Worm (Caenorhabditis elegans) whole organism, young adult: Measurements from ENCODE around the gene E02H1.5.

Experiments
- B0019.2 ChIP-seq: fragments of 200-800 bp; sonication (Bioruptor generic); conservative IDR thresholded peaks from 2 replicates; pipeline ENCODE4 v1.3.6; 2022; ENCODE audit warnings: missing genetic modification reagents, missing genetic modification characterization, missing compliant biosample characterization
- B0261.1 ChIP-seq: sonication (generic microtip); optimal IDR thresholded peaks from 2 replicates; lab custom pipeline; 2016; ENCODE audit warnings: mild to moderate bottlenecking, missing genetic modification characterization, moderate library complexity, missing compliant biosample characterization
- F23B12.7 ChIP-seq: sonication (generic microtip); optimal IDR thresholded peaks from 2 replicates; lab custom pipeline; 2017; ENCODE audit warnings: missing genetic modification characterization, mild to moderate bottlenecking, missing compliant biosample characterization, antibody characterized with exemption, moderate library complexity; ENCODE audit not compliant: insufficient read depth
- F37B4.10 ChIP-seq: fragments of 200-800 bp; sonication (Bioruptor generic); IDR thresholded peaks from 2 replicates; pipeline ENCODE4 v1.3.6; 2022; ENCODE audit warnings: missing genetic modification characterization, missing compliant biosample characterization
- F49E8.2 ChIP-seq: sonication (generic microtip); optimal IDR thresholded peaks from 3 replicates; lab custom pipeline; 2017; ENCODE audit warnings: missing genetic modification characterization, mild to moderate bottlenecking, missing compliant biosample characterization, antibody characterized with exemption, moderate library complexity; ENCODE audit not compliant: insufficient read depth
- akir-1 ChIP-seq: fragments of 200-800 bp; sonication (Bioruptor generic); optimal IDR thresholded peaks from 2 replicates; lab custom pipeline; 2018; ENCODE audit warnings: mild to moderate bottlenecking, missing genetic modification characterization, moderate library complexity, missing compliant biosample characterization
- atf-7 ChIP-seq: sonication (generic microtip); optimal IDR thresholded peaks from 2 replicates; lab custom pipeline; 2017; ENCODE audit warnings: mild to moderate bottlenecking, missing genetic modification characterization, missing compliant biosample characterization
- bed-2 ChIP-seq: fragments of 200-800 bp; sonication (Bioruptor generic); IDR thresholded peaks from 2 replicates; pipeline ENCODE4 v1.3.6; 2022; ENCODE audit warnings: missing genetic modification reagents, missing genetic modification characterization, missing compliant biosample characterization
- cebp-2 ChIP-seq: fragments of 200-800 bp; sonication (Bioruptor generic); IDR thresholded peaks from 2 replicates; pipeline ENCODE4 v1.3.6; 2022; ENCODE audit warnings: missing genetic modification characterization, missing compliant biosample characterization
- ceh-100 ChIP-seq: fragments of 200-800 bp; sonication (Bioruptor generic); IDR thresholded peaks from 2 replicates; pipeline ENCODE4 v1.3.6; 2022; ENCODE audit warnings: missing genetic modification reagents, missing genetic modification characterization, missing compliant biosample characterization
- ceh-27 ChIP-seq: fragments of 200-800 bp; sonication (Bioruptor generic); optimal IDR thresholded peaks from 2 replicates; lab custom pipeline; 2018; ENCODE audit warnings: mild to moderate bottlenecking, missing genetic modification characterization, moderate library complexity, missing compliant biosample characterization
- ceh-79 ChIP-seq: sonication (generic microtip); optimal IDR thresholded peaks from 2 replicates; lab custom pipeline; 2017; ENCODE audit warnings: mild to moderate bottlenecking, missing genetic modification characterization, missing compliant biosample characterization
- chd-7 ChIP-seq: sonication (generic microtip); optimal IDR thresholded peaks from 2 replicates; lab custom pipeline; 2016; ENCODE audit warnings: mild to moderate bottlenecking, missing genetic modification characterization, moderate library complexity, missing compliant biosample characterization
- dox-1 ChIP-seq: fragments of 200-800 bp; sonication (Bioruptor generic); IDR thresholded peaks from 2 replicates; pipeline ENCODE4 v1.3.6; 2022; ENCODE audit warnings: missing genetic modification reagents, missing genetic modification characterization, missing compliant biosample characterization
- efl-1 ChIP-seq: fragments of 150-350 bp; optimal IDR thresholded peaks from 2 replicates; lab custom pipeline; 2014; ENCODE audit warnings: missing biosample characterization, missing genetic modification reagents, missing genetic modification characterization
- hlh-12 ChIP-seq: sonication (generic microtip); optimal IDR thresholded peaks from 2 replicates; lab custom pipeline; 2016; ENCODE audit warnings: missing genetic modification characterization, missing compliant biosample characterization
- hlh-26 ChIP-seq: fragments of 200-800 bp; sonication (Bioruptor generic); conservative IDR thresholded peaks from 2 replicates; pipeline ENCODE4 v1.3.6; 2022; ENCODE audit warnings: missing genetic modification reagents, missing genetic modification characterization, missing compliant biosample characterization
- hmg-1.2 ChIP-seq: fragments of 200-800 bp; sonication (Bioruptor generic); IDR thresholded peaks from 2 replicates; pipeline ENCODE4 v1.3.6; 2022; ENCODE audit warnings: missing genetic modification reagents, missing genetic modification characterization, missing compliant biosample characterization
- lag-1 ChIP-seq: fragments of 200-800 bp; sonication (Bioruptor generic); IDR thresholded peaks from 2 replicates; pipeline ENCODE4 v1.3.6; 2022; ENCODE audit warnings: missing genetic modification reagents, missing genetic modification characterization, missing compliant biosample characterization
- let-526 ChIP-seq: fragments of 200-800 bp; sonication (Bioruptor generic); IDR thresholded peaks from 2 replicates; pipeline ENCODE4 v1.3.6; 2022; ENCODE audit warnings: missing genetic modification reagents, missing genetic modification characterization, missing compliant biosample characterization
- let-607 ChIP-seq, 2 experiments: fragments of 200-800 bp in 1 of 2; sonication (Bioruptor generic) in 1 of 2; sonication (generic microtip) in 1 of 2; optimal IDR thresholded peaks; 2 replicates each; lab custom pipeline; 2016 to 2018; ENCODE audit warnings: mild to moderate bottlenecking in 2 of 2, missing compliant biosample characterization in 2 of 2, missing genetic modification characterization in 2 of 2, moderate library complexity in 2 of 2, missing genotype in 1 of 2
- lin-35 ChIP-seq, 3 experiments: fragments of 150-350 bp in 2 of 3; sonication (generic microtip) in 1 of 3; optimal IDR thresholded peaks; 2 replicates each; lab custom pipeline; 2014 to 2018; ENCODE audit warnings: missing biosample characterization in 3 of 3, missing genetic modification characterization in 3 of 3, missing genetic modification reagents in 3 of 3
- lin-40 ChIP-seq: sonication (generic microtip); optimal IDR thresholded peaks from 2 replicates; lab custom pipeline; 2016; ENCODE audit warnings: missing genetic modification characterization, mild to moderate bottlenecking, missing compliant biosample characterization, missing genotype, missing genetic modification reagents
- lsl-1 ChIP-seq: fragments of 200-800 bp; sonication (Bioruptor generic); optimal IDR thresholded peaks from 2 replicates; lab custom pipeline; 2018; ENCODE audit warnings: mild to moderate bottlenecking, missing genetic modification characterization, moderate library complexity, missing compliant biosample characterization
- madf-10 ChIP-seq: sonication (generic microtip); optimal IDR thresholded peaks from 2 replicates; lab custom pipeline; 2016; ENCODE audit warnings: mild to moderate bottlenecking, missing genetic modification characterization, missing compliant biosample characterization
- madf-3 ChIP-seq: fragments of 200-800 bp; sonication (Bioruptor generic); IDR thresholded peaks from 2 replicates; pipeline ENCODE4 v1.3.6; 2022; ENCODE audit warnings: missing genetic modification reagents, missing genetic modification characterization, missing compliant biosample characterization
- madf-6 ChIP-seq: fragments of 200-800 bp; sonication (Bioruptor generic); IDR thresholded peaks from 2 replicates; pipeline ENCODE4 v1.3.6; 2022; ENCODE audit warnings: missing genetic modification reagents, missing genetic modification characterization, missing compliant biosample characterization
- mel-28 ChIP-seq: sonication (generic microtip); optimal IDR thresholded peaks from 2 replicates; lab custom pipeline; 2016; ENCODE audit warnings: borderline replicate concordance, mild to moderate bottlenecking, missing genetic modification characterization, missing compliant biosample characterization
- mes-4 ChIP-seq: sonication (generic microtip); optimal IDR thresholded peaks from 2 replicates; lab custom pipeline; 2016; ENCODE audit warnings: missing genotype, missing genetic modification characterization, missing compliant biosample characterization
- mxl-1 ChIP-seq: sonication (generic microtip); optimal IDR thresholded peaks from 2 replicates; lab custom pipeline; 2016; ENCODE audit warnings: missing genetic modification characterization, missing compliant biosample characterization
- nfyb-1 ChIP-seq: fragments of 200-800 bp; sonication (Bioruptor generic); IDR thresholded peaks from 2 replicates; pipeline ENCODE4 v1.3.6; 2022; ENCODE audit warnings: missing genetic modification reagents, missing genetic modification characterization, missing compliant biosample characterization
- nhr-179 ChIP-seq: sonication (generic microtip); optimal IDR thresholded peaks from 2 replicates; lab custom pipeline; 2016; ENCODE audit warnings: mild to moderate bottlenecking, missing genetic modification characterization, missing compliant biosample characterization
- nhr-80 ChIP-seq: sonication (generic microtip); optimal IDR thresholded peaks from 2 replicates; lab custom pipeline; 2016; ENCODE audit warnings: missing genetic modification characterization, missing compliant biosample characterization
- rec-8 ChIP-seq, 2 experiments: sonication (generic microtip); optimal IDR thresholded peaks; 2 replicates each; lab custom pipeline; 2016; ENCODE audit warnings: mild to moderate bottlenecking in 2 of 2, missing genetic modification characterization in 2 of 2, missing genetic modification reagents in 2 of 2, missing genotype in 2 of 2, missing biosample characterization in 1 of 2, missing compliant biosample characterization in 1 of 2, moderate library complexity in 1 of 2
- snpc-1.1 ChIP-seq: sonication (generic microtip); optimal IDR thresholded peaks from 2 replicates; lab custom pipeline; 2017; ENCODE audit warnings: missing genetic modification characterization, mild to moderate bottlenecking, missing compliant biosample characterization, antibody characterized with exemption, moderate library complexity, missing genotype, missing genetic modification reagents; ENCODE audit not compliant: insufficient read depth
- snpc-3.4 ChIP-seq: sonication (generic microtip); optimal IDR thresholded peaks from 2 replicates; lab custom pipeline; 2017; ENCODE audit warnings: missing genetic modification characterization, mild to moderate bottlenecking, missing compliant biosample characterization, antibody characterized with exemption, moderate library complexity, missing genotype, missing genetic modification reagents
- unc-130 ChIP-seq: sonication (generic microtip); optimal IDR thresholded peaks from 2 replicates; lab custom pipeline; 2016; ENCODE audit warnings: missing genetic modification reagents, missing genetic modification characterization, missing compliant biosample characterization
- ztf-28 ChIP-seq: fragments of 200-800 bp; sonication (Bioruptor generic); IDR thresholded peaks from 2 replicates; pipeline ENCODE4 v1.3.6; 2022; ENCODE audit warnings: missing genetic modification reagents, missing genetic modification characterization, missing compliant biosample characterization

E02H1.5 gene

ce11 chrII:9576707-9577106, 18.3 kb upstream of the E02H1.5 start:
- TF ChIP-seq unc-130 (GFP tag; lab: Kevin White, UChicago) (no peak), madf-10 (tag; lab: Kevin White, UChicago) (no peak), ceh-27 (GFP tag; lab: Kevin White, UChicago) (no peak), ceh-79 (tag; lab: Kevin White, UChicago) (no peak), akir-1 (GFP tag; lab: Kevin White, UChicago) (no peak), mxl-1 (tag; lab: Kevin White, UChicago) (no peak)

- TF ChIP-seq B0261.1 (tag; lab: Kevin White, UChicago) (no peak), hlh-26 (GFP tag; lab: Robert Waterston, UW) (no peak), mel-28 (tag; lab: Kevin White, UChicago) (no peak), ztf-28 (GFP tag; lab: Robert Waterston, UW) (no peak), hlh-12 (no peak), mes-4 (no peak), nfyb-1 (GFP tag; lab: Robert Waterston, UW) (0 out of 2 replicates have a peak, but pooled peaks have one; percentile 33), hmg-1.2 (GFP tag; lab: Robert Waterston, UW) (no peak), nhr-179 (tag; lab: Kevin White, UChicago) (no peak)
Observed at ce11 chrII:9577630-9578029, 17.4 kb upstream of the E02H1.5 start.

ce11 chrII:9583461-9583860, 11.6 kb upstream of the E02H1.5 start, which contains the start of gene wee-1.1:
TSS of gene wee-1.1 (minus strand) at chrII:9583561.
- no peak for TF ChIP-seq snpc-1.1 (tag; lab: Kevin White, UChicago)
- no peak for TF ChIP-seq atf-7
- no peak for TF ChIP-seq mel-28 (tag; lab: Kevin White, UChicago)
- TF ChIP-seq nhr-179 (tag; lab: Kevin White, UChicago): no peak
- no peak for TF ChIP-seq efl-1 (GFP tag; lab: Kevin White, UChicago)
- no peak for TF ChIP-seq F23B12.7 (tag; lab: Kevin White, UChicago)
- no peak for TF ChIP-seq let-526 (GFP tag; lab: Robert Waterston, UW)

ce11 chrII:9586734-9587209, 8.3 kb upstream of the E02H1.5 start, which contains the start of gene ugt-58:
TSS of gene ugt-58 (minus strand) at chrII:9586784.
- peak; percentile 5 for TF ChIP-seq nhr-80 (tag; lab: Kevin White, UChicago)
- TF ChIP-seq lag-1 (GFP tag; lab: Robert Waterston, UW): no peak
- TF ChIP-seq F49E8.2 (tag; lab: Kevin White, UChicago): no peak
- TF ChIP-seq cebp-2 (GFP tag; lab: Robert Waterston, UW): no peak

- TF ChIP-seq F37B4.10 (GFP tag; lab: Robert Waterston, UW): no peak
Observed at ce11 chrII:9589667-9590066, 5.4 kb upstream of the E02H1.5 start, which contains the start of gene eral-1. TSS of gene eral-1 (minus strand) at chrII:9589767.

ce11 chrII:9591071-9591470, 4.0 kb upstream of the E02H1.5 start, which contains the start of the genes E02H1.1 and tag-124:
TSS of gene E02H1.1 (minus strand) at chrII:9591164.
TSS of gene tag-124 (plus strand) at chrII:9591292.
- TF ChIP-seq dox-1 (GFP tag; lab: Robert Waterston, UW) (peak; percentile 37; the same call in 1 of the 2 replicates), madf-3 (GFP tag; lab: Robert Waterston, UW) (0 out of 2 replicates have a peak, but pooled peaks have one; percentile 49), lin-35 (GFP tag; optimal IDR thresholded peaks at IDR 0.05; lab: Kevin White, UChicago) (peak in 1 of 3 experiments; percentile 48), lin-40 (peak; percentile 70), snpc-3.4 (tag; lab: Kevin White, UChicago) (peak; percentile 60), bed-2 (GFP tag; lab: Robert Waterston, UW) (0 out of 2 replicates have a peak, but pooled peaks have one; percentile 34), chd-7 (tag; lab: Kevin White, UChicago) (peak; percentile 29), let-607 (tag; optimal IDR thresholded peaks at IDR 0.05; lab: Kevin White, UChicago) (peak in 1 of 2 experiments; percentile 62), ztf-28 (GFP tag; lab: Robert Waterston, UW) (peak; percentile 64; the same call in 1 of the 2 replicates), lsl-1 (GFP tag; lab: Kevin White, UChicago) (peak; percentile 27), B0019.2 (no peak), cebp-2 (GFP tag; lab: Robert Waterston, UW) (no peak), rec-8 (tag; optimal IDR thresholded peaks at IDR 0.05; lab: Kevin White, UChicago) (peak in 1 of 2 experiments; percentile 68), madf-6 (GFP tag; lab: Robert Waterston, UW) (peak; percentile 70; the same call in 1 of the 2 replicates), ceh-100 (GFP tag; lab: Robert Waterston, UW) (peak; percentile 57), ceh-27 (GFP tag; lab: Kevin White, UChicago) (peak; percentile 69)
